Fruit fly (Drosophila melanogaster): ENCODE results near the gene CG13970.

Gene CG13970

dm6 chr2L:20093794-20094193 is 10.2 kb downstream of the CG13970 start, which contains the start of the genes Taf13 and nesd (continued):
- peak; percentile 66 for TF ChIP-seq CG13424 (tag; optimal IDR thresholded peaks at IDR 0.05)
- no peak for TF ChIP-seq Aef1 (GFP tag; IDR thresholded peaks at IDR 0.05)

- peak; percentile 78; the same call in 1 of the 2 replicates for TF ChIP-seq CG5953 (GFP tag; IDR thresholded peaks at IDR 0.05)
- TF ChIP-seq CG14965 (GFP tag; optimal IDR thresholded peaks at IDR 0.05; ENCODE audit: borderline replicate concordance): peak; percentile 62
- TF ChIP-seq CG32767 (GFP tag; IDR thresholded peaks at IDR 0.05): peak; percentile 95
- TF ChIP-seq CG15269 (tag; optimal IDR thresholded peaks at IDR 0.05): peak; percentile 98
- TF ChIP-seq abd-A (tag; optimal IDR thresholded peaks at IDR 0.05): no peak
- peak; percentile 97 for TF ChIP-seq mam (GFP tag; optimal IDR thresholded peaks at IDR 0.05)
- peak; percentile 96 for TF ChIP-seq vvl (GFP tag; IDR thresholded peaks at IDR 0.05)
- TF ChIP-seq HLH54F (GFP tag; optimal IDR thresholded peaks at IDR 0.05): peak; percentile 97
- peak; percentile 98 for TF ChIP-seq Dek (tag; optimal IDR thresholded peaks at IDR 0.05)
- TF ChIP-seq CG17612 (GFP tag; IDR thresholded peaks at IDR 0.05): peak; percentile 90
- no peak for TF ChIP-seq eve (GFP tag; optimal IDR thresholded peaks at IDR 0.05)
- peak; percentile 94 for TF ChIP-seq ranshi (GFP tag; IDR thresholded peaks at IDR 0.05)
- peak; percentile 85 for TF ChIP-seq psq (GFP tag; optimal IDR thresholded peaks at IDR 0.05)
- TF ChIP-seq CG9817 (tag; optimal IDR thresholded peaks at IDR 0.05): peak; percentile 98
- TF ChIP-seq chm (GFP tag; IDR thresholded peaks at IDR 0.05): peak; percentile 92
- peak; percentile 78 for TF ChIP-seq repo (GFP tag; optimal IDR thresholded peaks at IDR 0.05)
- peak; percentile 91 for TF ChIP-seq ase (GFP tag; IDR thresholded peaks at IDR 0.05)
- TF ChIP-seq nmo (GFP tag; optimal IDR thresholded peaks at IDR 0.05): peak; percentile 98
- TF ChIP-seq vnd (GFP tag; IDR thresholded peaks at IDR 0.05; ENCODE audit: partially characterized antibody): no peak
- TF ChIP-seq Deaf1 (tag; optimal IDR thresholded peaks at IDR 0.05): peak; percentile 82
- TF ChIP-seq CG1792 (GFP tag; optimal IDR thresholded peaks at IDR 0.05): peak; percentile 84
- peak; percentile 54; the same call in 1 of the 2 replicates for TF ChIP-seq CG1024 (GFP tag; IDR thresholded peaks at IDR 0.05)
- peak; percentile 42; the same call in 1 of the 2 replicates for TF ChIP-seq Dip2 (GFP tag; IDR thresholded peaks at IDR 0.05)
- TF ChIP-seq CG7372 (GFP tag; IDR thresholded peaks at IDR 0.05): peak; percentile 94
- peak; percentile 93 for TF ChIP-seq HLH3B (GFP tag; IDR thresholded peaks at IDR 0.05)
- TF ChIP-seq kni (GFP tag; optimal IDR thresholded peaks at IDR 0.05): peak; percentile 74
- peak; percentile 97 for TF ChIP-seq Hmr (GFP tag; optimal IDR thresholded peaks at IDR 0.05)
- TF ChIP-seq CG17568 (GFP tag; optimal IDR thresholded peaks at IDR 0.05): peak; percentile 96
- TF ChIP-seq Ptx1 (GFP tag; IDR thresholded peaks at IDR 0.05): peak; percentile 98
- no peak for TF ChIP-seq sc (optimal IDR thresholded peaks at IDR 0.05)
- TF ChIP-seq sc (GFP tag; optimal IDR thresholded peaks at IDR 0.05): peak; percentile 94
- peak; percentile 95 for TF ChIP-seq pnt (GFP tag; optimal IDR thresholded peaks at IDR 0.05)
- 0 out of 3 replicates have a peak, but pooled peaks have one; percentile 67 for TF ChIP-seq CG2199 (GFP tag; IDR thresholded peaks at IDR 0.05)
- TF ChIP-seq Hmx (GFP tag; optimal IDR thresholded peaks at IDR 0.05): peak; percentile 94
- peak; percentile 80 for TF ChIP-seq MTF-1 (GFP tag; optimal IDR thresholded peaks at IDR 0.05; ENCODE audit: borderline replicate concordance)
- TF ChIP-seq Chrac-16 (GFP tag; optimal IDR thresholded peaks at IDR 0.05): peak; percentile 98
- peak; percentile 84 for TF ChIP-seq toy (GFP tag; IDR thresholded peaks at IDR 0.05)
- TF ChIP-seq gsb (GFP tag; IDR thresholded peaks at IDR 0.05): peak; percentile 92
- TF ChIP-seq CG6654 (GFP tag; optimal IDR thresholded peaks at IDR 0.05): peak; percentile 93
- TF ChIP-seq Stat92E (GFP tag; optimal IDR thresholded peaks at IDR 0.05): peak in 1 of 3 experiments; percentile 83
- peak; percentile 98 for TF ChIP-seq CG17361 (GFP tag; IDR thresholded peaks at IDR 0.05)
- TF ChIP-seq CG12769 (tag; optimal IDR thresholded peaks at IDR 0.05): peak; percentile 97
- TF ChIP-seq row (GFP tag; IDR thresholded peaks at IDR 0.05): peak; percentile 99
- peak; percentile 94 for TF ChIP-seq CG18476 (GFP tag; optimal IDR thresholded peaks at IDR 0.05)
- TF ChIP-seq caup (GFP tag; optimal IDR thresholded peaks at IDR 0.05; ENCODE audit: severe bottlenecking): peak; percentile 96
- no peak for TF ChIP-seq fru (optimal IDR thresholded peaks at IDR 0.05)
- TF ChIP-seq CG1529 (GFP tag; optimal IDR thresholded peaks at IDR 0.05): peak; percentile 94
These were observed 12.8 kb downstream of the CG13970 start, which contains the start of the genes CG10747 and Pyroxd1 for dm6 chr2L:20091094-20091679. TSS of gene CG10747 (minus strand) at chr2L:20091348. TSS of gene Pyroxd1 (plus strand) at chr2L:20091435.

Measured in whole organism, embryonic.